Fruit fly (Drosophila melanogaster): ENCODE results near the gene Peritrophin-15a.

DNA sequence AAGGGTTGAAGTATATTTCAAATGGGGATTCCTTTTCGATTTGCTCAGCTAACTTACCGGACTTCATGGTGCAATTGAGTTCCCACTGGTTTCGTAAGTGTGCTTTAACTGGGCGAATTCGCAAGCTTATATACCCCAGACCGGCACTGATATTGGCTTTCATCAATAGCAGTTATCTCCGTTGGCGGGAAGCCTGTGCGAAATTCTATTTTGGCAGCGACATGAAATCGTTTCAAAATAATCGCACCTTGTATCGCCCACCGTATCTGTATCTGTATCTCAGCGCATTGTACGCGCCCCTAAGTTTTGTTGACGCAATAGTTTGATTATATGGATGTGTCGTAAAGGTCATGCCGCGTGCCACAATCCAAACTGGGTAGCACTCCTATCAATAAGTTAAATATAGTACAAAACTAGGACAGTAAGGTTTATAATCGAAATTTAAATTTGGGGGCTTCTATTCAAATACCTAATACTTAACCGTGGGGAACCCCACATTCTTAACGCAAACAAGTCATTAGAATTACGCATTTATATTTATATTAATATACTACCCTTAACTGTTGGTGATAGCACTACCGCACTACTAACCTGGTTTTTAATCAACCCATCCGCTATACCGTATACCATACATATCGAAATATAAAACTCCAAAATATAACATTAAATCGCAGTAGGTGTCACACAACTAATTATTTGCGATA lies at the start of gene Peritrophin-15a, which contains the start of gene CG13385:
- TF ChIP-seq CTCF (optimal IDR thresholded peaks at IDR 0.05), result no peak
- TF ChIP-seq CG8478 (optimal IDR thresholded peaks at IDR 0.05), result no peak

All from S2 (cell line).